Worm (Caenorhabditis elegans) whole organism, mixed stage, embryonic: ENCODE results near the gene ZK355.2.

Experiments used
- M03D4.4 ChIP-seq: sonication (generic microtip); optimal IDR thresholded peaks from 2 replicates; lab custom pipeline; 2017; ENCODE audit warnings: mild to moderate bottlenecking, missing genetic modification characterization, missing compliant biosample characterization
- bed-3 ChIP-seq: fragments of 200-800 bp; sonication (Bioruptor generic); optimal IDR thresholded peaks from 3 replicates; lab custom pipeline; 2018; ENCODE audit warnings: mild to moderate bottlenecking, missing genetic modification characterization, moderate library complexity, missing compliant biosample characterization
- blmp-1 ChIP-seq: fragments of 150-350 bp; optimal IDR thresholded peaks from 2 replicates; lab custom pipeline; 2014; ENCODE audit warnings: missing biosample characterization, missing genetic modification characterization
- ceh-39 ChIP-seq: fragments of 150-350 bp; optimal IDR thresholded peaks from 2 replicates; lab custom pipeline; 2014; ENCODE audit warnings: missing biosample characterization, missing genetic modification characterization
- ceh-43 ChIP-seq: fragments of 200-800 bp; sonication (Bioruptor generic); optimal IDR thresholded peaks from 2 replicates; lab custom pipeline; 2018; ENCODE audit warnings: mild to moderate bottlenecking, missing genetic modification characterization, moderate library complexity, missing compliant biosample characterization
- ceh-83 ChIP-seq: fragments of 200-800 bp; sonication (Bioruptor generic); optimal IDR thresholded peaks from 2 replicates; lab custom pipeline; 2018; ENCODE audit warnings: mild to moderate bottlenecking, missing genetic modification characterization, missing compliant biosample characterization
- ces-1 ChIP-seq: fragments of 150-350 bp; optimal IDR thresholded peaks from 2 replicates; lab custom pipeline; 2014; ENCODE audit warnings: missing biosample characterization, missing genetic modification reagents, missing genetic modification characterization
- cnd-1 ChIP-seq: fragments of 200-800 bp; sonication (Bioruptor generic); optimal IDR thresholded peaks from 2 replicates; lab custom pipeline; 2018; ENCODE audit warnings: mild to moderate bottlenecking, missing genetic modification characterization, missing compliant biosample characterization
- drap-1 ChIP-seq: fragments of 200-800 bp; sonication (Bioruptor generic); optimal IDR thresholded peaks from 3 replicates; lab custom pipeline; 2018; ENCODE audit warnings: mild to moderate bottlenecking, missing genetic modification characterization, missing compliant biosample characterization
- elt-1 ChIP-seq: sonication (generic microtip); optimal IDR thresholded peaks from 2 replicates; lab custom pipeline; 2017; ENCODE audit warnings: missing genetic modification characterization, mild to moderate bottlenecking, missing compliant biosample characterization, antibody characterized with exemption, moderate library complexity, borderline replicate concordance; ENCODE audit not compliant: insufficient read depth
- elt-3 ChIP-seq: fragments of 150-350 bp; optimal IDR thresholded peaks from 2 replicates; lab custom pipeline; 2014; ENCODE audit warnings: missing biosample characterization, missing genetic modification characterization
- flh-1 ChIP-seq: fragments of 200-800 bp; sonication (Bioruptor generic); optimal IDR thresholded peaks from 2 replicates; lab custom pipeline; 2018; ENCODE audit warnings: mild to moderate bottlenecking, missing genetic modification characterization, moderate library complexity, missing compliant biosample characterization
- hlh-1 ChIP-seq: fragments of 150-350 bp; optimal IDR thresholded peaks from 2 replicates; lab custom pipeline; 2014; ENCODE audit warnings: missing biosample characterization, missing genetic modification reagents, missing genetic modification characterization
- lin-32 ChIP-seq: fragments of 200-800 bp; sonication (Bioruptor generic); optimal IDR thresholded peaks from 2 replicates; lab custom pipeline; 2018; ENCODE audit warnings: mild to moderate bottlenecking, missing genetic modification characterization, missing compliant biosample characterization
- lsy-2 ChIP-seq: fragments of 150-350 bp; optimal IDR thresholded peaks from 2 replicates; lab custom pipeline; 2014; ENCODE audit warnings: missing biosample characterization, missing genetic modification characterization
- mls-2 ChIP-seq: sonication (generic microtip); optimal IDR thresholded peaks from 2 replicates; lab custom pipeline; 2016; ENCODE audit warnings: mild to moderate bottlenecking, missing genetic modification characterization, moderate library complexity, missing compliant biosample characterization
- nhr-12 ChIP-seq: fragments of 150-350 bp; optimal IDR thresholded peaks from 2 replicates; lab custom pipeline; 2014; ENCODE audit warnings: missing biosample characterization, missing genetic modification characterization
- nhr-2 ChIP-seq: fragments of 150-350 bp; optimal IDR thresholded peaks from 2 replicates; lab custom pipeline; 2014; ENCODE audit warnings: missing biosample characterization, missing genetic modification characterization
- nhr-237 ChIP-seq: fragments of 150-350 bp; optimal IDR thresholded peaks from 2 replicates; lab custom pipeline; 2014; ENCODE audit warnings: missing biosample characterization, missing genetic modification characterization
- nhr-76 ChIP-seq: sonication (generic microtip); optimal IDR thresholded peaks from 2 replicates; lab custom pipeline; 2017; ENCODE audit warnings: missing biosample characterization, missing genetic modification characterization
- pha-4 ChIP-seq: fragments of 150-350 bp; optimal IDR thresholded peaks from 2 replicates; lab custom pipeline; 2018; ENCODE audit warnings: missing biosample characterization, missing genetic modification reagents, missing genetic modification characterization
- sem-2 ChIP-seq: fragments of 200-800 bp; sonication (Bioruptor generic); optimal IDR thresholded peaks from 2 replicates; lab custom pipeline; 2018; ENCODE audit warnings: mild to moderate bottlenecking, missing genetic modification characterization, missing compliant biosample characterization
- snpc-4 ChIP-seq: fragments of 150-350 bp; optimal IDR thresholded peaks from 2 replicates; lab custom pipeline; 2014; ENCODE audit warnings: missing biosample characterization, missing genetic modification characterization
- sptf-1 ChIP-seq: sonication (generic microtip); optimal IDR thresholded peaks from 2 replicates; lab custom pipeline; 2017; ENCODE audit warnings: mild to moderate bottlenecking, missing genetic modification characterization, moderate library complexity, missing compliant biosample characterization
- unc-120 ChIP-seq: sonication (generic microtip); optimal IDR thresholded peaks from 2 replicates; lab custom pipeline; 2017; ENCODE audit warnings: missing genetic modification characterization, missing compliant biosample characterization; ENCODE audit not compliant: poor library complexity, severe bottlenecking
- unc-39 ChIP-seq: fragments of 150-350 bp; optimal IDR thresholded peaks from 2 replicates; lab custom pipeline; 2014; ENCODE audit warnings: missing biosample characterization, missing genetic modification characterization
- unc-62 ChIP-seq: fragments of 150-350 bp; optimal IDR thresholded peaks from 2 replicates; lab custom pipeline; 2014; ENCODE audit warnings: missing biosample characterization, missing genetic modification reagents, missing genetic modification characterization
- ztf-11 ChIP-seq: fragments of 150-350 bp; optimal IDR thresholded peaks from 2 replicates; lab custom pipeline; 2014; ENCODE audit warnings: missing biosample characterization, missing genetic modification characterization

The ZK355.2 gene

DNA sequence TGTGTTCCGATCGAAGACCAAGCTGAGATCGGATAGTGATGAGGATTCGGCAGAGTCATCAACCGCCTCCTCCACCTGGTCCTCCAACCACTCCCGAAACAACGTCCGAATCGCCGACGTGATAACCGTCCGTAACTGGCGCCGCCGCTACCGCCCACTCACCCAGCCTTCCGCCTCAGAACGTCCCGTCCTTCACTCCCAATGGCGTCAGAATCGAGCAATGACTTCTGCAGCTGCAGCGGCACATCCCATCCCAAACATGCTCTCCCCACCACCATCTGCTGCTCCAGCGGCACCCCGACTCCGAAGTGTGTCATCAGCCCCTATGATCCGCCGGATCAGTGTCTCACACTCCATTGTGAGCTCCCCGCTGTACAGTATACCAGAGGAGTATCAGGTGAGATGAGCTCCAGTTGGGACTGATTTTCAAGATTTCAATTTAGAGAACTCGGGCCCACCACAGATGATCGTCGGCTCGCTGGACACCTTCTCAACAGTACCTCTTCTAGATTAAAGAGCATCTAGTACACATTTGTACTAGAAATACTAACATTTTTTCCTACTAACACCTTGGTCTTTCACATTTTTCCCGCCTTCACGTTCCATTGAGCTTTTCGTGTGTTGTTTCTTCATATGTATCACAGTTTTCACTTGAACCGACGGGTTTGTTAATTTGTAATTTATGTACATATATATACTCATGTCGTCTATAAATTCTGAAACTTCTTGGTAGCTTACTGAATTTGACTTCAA, 2.3 kb downstream of the ZK355.2 start:
- TF ChIP-seq drap-1 (GFP tag; lab: Kevin White, UChicago), result no peak
- TF ChIP-seq unc-120 (tag; lab: Kevin White, UChicago), result no peak
- TF ChIP-seq ceh-43, result no peak
- no peak for TF ChIP-seq elt-3 (tag; lab: Kevin White, UChicago)
- TF ChIP-seq hlh-1, result no peak
- no peak for TF ChIP-seq unc-62
- TF ChIP-seq cnd-1 (tag; lab: Kevin White, UChicago), result no peak
- no peak for TF ChIP-seq lsy-2
- TF ChIP-seq sptf-1 (tag; lab: Kevin White, UChicago), result no peak
- TF ChIP-seq ztf-11 (tag; lab: Kevin White, UChicago), result no peak
- TF ChIP-seq flh-1, result no peak
- no peak for TF ChIP-seq nhr-237

DNA sequence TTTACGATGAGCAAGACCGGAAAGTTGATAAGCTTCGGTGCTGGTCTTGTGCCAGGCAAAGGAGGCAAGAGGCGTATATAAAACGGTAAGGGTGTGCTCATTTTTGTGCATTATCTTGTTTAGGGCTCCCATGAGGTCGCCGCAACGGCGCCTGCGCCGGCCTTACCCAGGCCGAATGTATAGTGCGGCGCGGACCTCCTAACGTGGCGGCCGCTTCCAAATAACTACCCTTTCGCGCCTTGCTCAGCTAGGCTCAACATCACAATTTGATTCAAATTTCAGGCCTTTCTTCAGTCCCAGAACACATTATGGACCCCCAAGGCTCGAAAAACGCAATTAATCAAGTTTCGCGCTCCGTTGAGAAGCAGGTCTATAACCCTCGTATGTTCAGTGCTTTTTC, 3.8 kb downstream of the ZK355.2 start, which contains the start of the genes ZK355.3 and ZK355.8:
ZK355.3 (minus strand) TSS at position 101 of the 400 bp plus-strand sequence.
ZK355.8 (plus strand) TSS at position 272 of the 400 bp plus-strand sequence.
- TF ChIP-seq unc-120 (tag; lab: Kevin White, UChicago), result no peak
- no peak for TF ChIP-seq lsy-2
- no peak for TF ChIP-seq ceh-39 (tag; lab: Kevin White, UChicago)
- TF ChIP-seq mls-2 (tag; lab: Kevin White, UChicago), result no peak
- TF ChIP-seq, all 35 proteins: peak for 0

DNA sequence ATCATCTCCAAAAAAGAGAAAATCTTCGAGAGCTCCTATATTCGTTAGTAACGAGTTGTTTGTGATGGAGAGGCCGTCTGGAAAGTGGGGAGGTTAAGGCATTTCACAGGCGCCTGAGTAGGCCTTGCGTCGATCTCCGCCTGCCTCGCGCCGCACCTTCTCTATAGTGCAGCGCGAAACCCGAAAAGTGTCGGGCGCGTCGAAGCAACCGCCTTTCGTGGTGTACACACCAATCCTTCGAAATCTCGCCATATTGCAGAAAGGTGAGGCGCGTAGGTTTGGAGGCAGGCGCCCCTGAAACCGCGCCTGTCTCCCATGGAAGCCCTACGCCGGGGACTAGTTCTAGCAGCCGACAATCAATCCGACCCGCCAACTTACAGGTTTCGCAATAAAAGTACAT, 6.1 kb downstream of the ZK355.2 start:
- TF ChIP-seq ces-1 (GFP tag; lab: Kevin White, UChicago) (no peak), flh-1 (no peak), nhr-12 (no peak), blmp-1 (tag; lab: Kevin White, UChicago) (no peak), lin-32 (no peak), ztf-11 (tag; lab: Kevin White, UChicago) (no peak), sem-2 (GFP tag; lab: Kevin White, UChicago) (no peak), elt-1 (tag; lab: Kevin White, UChicago) (no peak), lsy-2 (no peak), unc-39 (tag; lab: Kevin White, UChicago) (no peak), bed-3 (no peak)

DNA sequence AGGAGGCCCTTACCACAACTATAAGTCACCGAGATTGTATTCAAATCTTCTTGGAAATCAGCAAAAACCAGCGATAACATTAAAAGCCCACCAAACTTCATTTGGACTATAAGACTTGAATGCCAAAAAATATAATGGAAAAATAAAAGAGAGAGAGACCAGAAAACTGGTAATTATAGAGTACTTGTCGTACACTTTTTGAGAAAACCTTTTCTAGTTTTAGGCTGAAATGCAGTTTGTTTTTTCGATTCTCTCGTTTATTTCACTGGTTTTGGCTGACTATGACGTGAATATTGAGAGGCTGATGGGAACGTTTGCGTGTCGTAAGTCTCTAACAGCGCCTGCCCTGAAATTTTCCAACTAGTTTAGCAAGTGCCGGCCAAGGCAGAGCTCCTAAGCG, 6.8 kb downstream of the ZK355.2 start, which contains the start of the genes irld-64 and irld-63:
irld-64 (minus strand) TSS at position 101 of the 400 bp plus-strand sequence.
irld-63 (plus strand) TSS at position 230 of the 400 bp plus-strand sequence.
- TF ChIP-seq ceh-83 (GFP tag; lab: Kevin White, UChicago), result no peak
- no peak for TF ChIP-seq flh-1
- no peak for TF ChIP-seq elt-3 (tag; lab: Kevin White, UChicago)
- TF ChIP-seq M03D4.4 (tag; lab: Kevin White, UChicago), result no peak
- TF ChIP-seq nhr-12, result no peak
- no peak for TF ChIP-seq hlh-1
- no peak for TF ChIP-seq snpc-4 (tag; lab: Kevin White, UChicago)
- TF ChIP-seq cnd-1 (tag; lab: Kevin White, UChicago), result no peak

DNA sequence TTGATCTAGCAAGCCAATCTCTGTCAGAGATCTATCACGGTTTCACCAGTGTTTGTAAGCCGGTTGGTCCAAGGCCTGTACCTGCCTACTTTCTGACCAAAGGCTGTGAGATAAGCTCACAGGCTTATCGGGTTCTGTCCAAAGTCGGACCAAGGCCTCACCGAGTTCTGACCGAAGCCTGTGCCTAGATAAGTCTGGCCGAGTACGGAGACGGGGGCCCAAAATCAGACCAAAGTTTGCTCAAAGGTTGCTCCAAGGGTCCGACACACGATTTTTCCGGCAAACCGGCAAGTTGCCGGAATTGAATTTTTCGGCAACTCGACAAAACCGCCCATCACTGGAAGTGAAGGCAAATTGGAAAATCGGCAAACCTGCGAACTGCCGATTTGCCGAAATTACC, 7.8 kb downstream of the ZK355.2 start:
- TF ChIP-seq lsy-2 (no peak), unc-62 (no peak), unc-120 (tag; lab: Kevin White, UChicago) (no peak), bed-3 (no peak), drap-1 (GFP tag; lab: Kevin White, UChicago) (no peak), ceh-83 (GFP tag; lab: Kevin White, UChicago) (no peak), cnd-1 (tag; lab: Kevin White, UChicago) (no peak), nhr-2 (no peak), nhr-237 (no peak), unc-39 (tag; lab: Kevin White, UChicago) (no peak), elt-1 (tag; lab: Kevin White, UChicago) (no peak), ceh-43 (no peak), ces-1 (GFP tag; lab: Kevin White, UChicago) (no peak), lin-32 (no peak), nhr-76 (tag; lab: Kevin White, UChicago) (no peak), M03D4.4 (tag; lab: Kevin White, UChicago) (no peak), elt-3 (tag; lab: Kevin White, UChicago) (no peak), snpc-4 (tag; lab: Kevin White, UChicago) (no peak), pha-4 (tag; lab: Kevin White, UChicago) (no peak), ceh-39 (tag; lab: Kevin White, UChicago) (no peak)
